Worm (Caenorhabditis elegans) whole organism, mixed stage, embryonic: Measurements from ENCODE around the gene wrk-1.

Source experiments
- bed-3 ChIP-seq: fragments of 200-800 bp; sonication (Bioruptor generic); optimal IDR thresholded peaks from 3 replicates; lab custom pipeline; 2018; ENCODE audit warnings: mild to moderate bottlenecking, missing genetic modification characterization, moderate library complexity, missing compliant biosample characterization
- elt-3 ChIP-seq: fragments of 150-350 bp; optimal IDR thresholded peaks from 2 replicates; lab custom pipeline; 2014; ENCODE audit warnings: missing biosample characterization, missing genetic modification characterization
- flh-1 ChIP-seq: fragments of 200-800 bp; sonication (Bioruptor generic); optimal IDR thresholded peaks from 2 replicates; lab custom pipeline; 2018; ENCODE audit warnings: mild to moderate bottlenecking, missing genetic modification characterization, moderate library complexity, missing compliant biosample characterization
- lin-13 ChIP-seq: fragments of 150-350 bp; optimal IDR thresholded peaks from 2 replicates; lab custom pipeline; 2014; ENCODE audit warnings: missing biosample characterization, missing genetic modification characterization
- lsy-2 ChIP-seq: fragments of 150-350 bp; optimal IDR thresholded peaks from 2 replicates; lab custom pipeline; 2014; ENCODE audit warnings: missing biosample characterization, missing genetic modification characterization
- nhr-12 ChIP-seq: fragments of 150-350 bp; optimal IDR thresholded peaks from 2 replicates; lab custom pipeline; 2014; ENCODE audit warnings: missing biosample characterization, missing genetic modification characterization
- nhr-28 ChIP-seq: fragments of 150-350 bp; optimal IDR thresholded peaks from 2 replicates; lab custom pipeline; 2014; ENCODE audit warnings: missing biosample characterization, missing genetic modification characterization
- unc-39 ChIP-seq: fragments of 150-350 bp; optimal IDR thresholded peaks from 2 replicates; lab custom pipeline; 2014; ENCODE audit warnings: missing biosample characterization, missing genetic modification characterization
- unc-62 ChIP-seq: fragments of 150-350 bp; optimal IDR thresholded peaks from 2 replicates; lab custom pipeline; 2014; ENCODE audit warnings: missing biosample characterization, missing genetic modification reagents, missing genetic modification characterization
- ztf-11 ChIP-seq: fragments of 150-350 bp; optimal IDR thresholded peaks from 2 replicates; lab custom pipeline; 2014; ENCODE audit warnings: missing biosample characterization, missing genetic modification characterization

DNA sequence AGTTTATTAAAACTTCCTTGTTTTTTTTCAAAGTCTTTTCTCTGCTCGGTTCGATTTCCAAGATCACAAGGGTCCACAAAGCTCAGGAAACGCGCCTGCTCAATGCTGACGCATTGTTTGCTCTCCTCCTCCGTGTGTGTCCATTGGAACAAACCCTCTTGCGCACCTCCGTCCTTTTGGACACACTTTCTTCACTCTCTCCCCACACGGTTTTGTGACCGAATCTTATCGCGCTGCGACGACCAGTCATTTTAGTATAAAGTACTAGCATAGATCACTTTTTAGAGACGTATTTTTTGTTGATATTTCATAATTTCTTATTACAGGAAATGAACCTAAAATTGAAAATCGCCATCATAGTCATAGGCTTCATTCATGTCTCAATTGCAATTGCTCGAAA lies 24.2 kb downstream of the wrk-1 start:
- no peak for TF ChIP-seq unc-39 (tag; lab: Kevin White, UChicago)
- TF ChIP-seq nhr-12 = no peak
- TF ChIP-seq unc-62 (GFP tag; lab: Kevin White, UChicago) = no peak
- TF ChIP-seq bed-3 = no peak
- no peak for TF ChIP-seq elt-3 (tag; lab: Kevin White, UChicago)
- no peak for TF ChIP-seq flh-1 (GFP tag; lab: Kevin White, UChicago)
- TF ChIP-seq lin-13 (tag; lab: Kevin White, UChicago) = peak; percentile 82
- TF ChIP-seq lsy-2 (tag; lab: Kevin White, UChicago) = peak; percentile 56
- TF ChIP-seq nhr-28 (tag; lab: Kevin White, UChicago) = no peak
- TF ChIP-seq ztf-11 = peak; percentile 44
